Worm (Caenorhabditis elegans): Measurements from ENCODE around the gene C15H11.11.
A peak's percentile ranks its signal among the peaks of the same experiment; 100 is the strongest.

C15H11.11 gene

DNA sequence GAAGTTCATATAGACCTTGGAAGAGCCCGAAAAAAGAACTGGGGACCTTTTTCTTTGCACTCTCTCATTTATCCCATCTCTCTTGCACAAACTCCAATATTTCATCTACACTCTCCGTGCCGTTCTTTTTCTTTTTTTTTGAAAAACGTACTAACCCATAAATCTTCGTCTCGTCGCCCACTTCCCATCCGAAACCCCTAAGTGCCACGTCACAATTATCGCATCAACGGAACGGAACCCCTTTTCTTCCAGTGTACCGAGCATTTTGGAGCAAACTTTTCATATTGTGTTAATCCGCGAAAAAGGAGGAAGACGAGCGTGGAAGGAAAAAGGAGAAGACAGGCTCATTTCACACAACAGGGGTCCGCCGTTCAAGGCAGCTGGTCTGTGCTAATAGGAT lies 45.9 kb upstream of the C15H11.11 start:
- no peak for TF ChIP-seq blmp-1 (tag; optimal IDR thresholded peaks at IDR 0.05; ENCODE audit: insufficient read depth)
- no peak for TF ChIP-seq unc-55 (GFP tag; optimal IDR thresholded peaks at IDR 0.05)
- TF ChIP-seq mab-5 (tag; optimal IDR thresholded peaks at IDR 0.05), result peak; percentile 45
- no peak for TF ChIP-seq alr-1 (tag; optimal IDR thresholded peaks at IDR 0.05)
- TF ChIP-seq C34F6.9 (tag; optimal IDR thresholded peaks at IDR 0.05), result no peak
- TF ChIP-seq crh-2 (tag; optimal IDR thresholded peaks at IDR 0.05), result peak; percentile 63
- TF ChIP-seq zag-1 (tag; optimal IDR thresholded peaks at IDR 0.05), result peak; percentile 4

DNA sequence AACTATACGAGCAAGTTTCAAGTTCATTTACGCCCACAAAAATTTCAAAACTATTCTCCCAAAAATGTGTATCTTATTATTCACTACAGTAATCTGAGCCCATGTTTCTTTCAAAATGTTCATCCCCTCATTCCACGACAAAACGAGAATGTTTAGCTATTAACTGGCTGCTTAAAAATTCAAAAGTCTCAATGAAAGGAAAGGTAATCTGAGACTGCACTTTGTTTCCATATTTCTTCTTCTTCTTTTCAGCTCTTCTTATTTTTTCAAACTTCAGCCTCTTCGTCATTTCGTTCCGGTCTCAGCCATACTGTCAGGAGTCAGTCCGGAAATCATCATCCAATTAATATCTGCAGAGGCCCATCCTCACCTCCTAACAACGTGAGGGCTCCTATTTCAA lies 42.5 kb upstream of the C15H11.11 start, which contains the start of gene unc-39:
TSS of gene unc-39 (plus strand) at position 301 of the 400 bp plus-strand sequence.
- TF ChIP-seq zag-1 (tag; optimal IDR thresholded peaks at IDR 0.05) (no peak), nhr-10 (tag; optimal IDR thresholded peaks at IDR 0.05) (no peak), crh-2 (tag; optimal IDR thresholded peaks at IDR 0.05) (no peak), ceh-82 (tag; optimal IDR thresholded peaks at IDR 0.05) (no peak), nhr-129 (tag; optimal IDR thresholded peaks at IDR 0.05) (no peak), gmeb-1 (tag; optimal IDR thresholded peaks at IDR 0.05) (no peak), nhr-237 (tag; optimal IDR thresholded peaks at IDR 0.05) (no peak)

DNA sequence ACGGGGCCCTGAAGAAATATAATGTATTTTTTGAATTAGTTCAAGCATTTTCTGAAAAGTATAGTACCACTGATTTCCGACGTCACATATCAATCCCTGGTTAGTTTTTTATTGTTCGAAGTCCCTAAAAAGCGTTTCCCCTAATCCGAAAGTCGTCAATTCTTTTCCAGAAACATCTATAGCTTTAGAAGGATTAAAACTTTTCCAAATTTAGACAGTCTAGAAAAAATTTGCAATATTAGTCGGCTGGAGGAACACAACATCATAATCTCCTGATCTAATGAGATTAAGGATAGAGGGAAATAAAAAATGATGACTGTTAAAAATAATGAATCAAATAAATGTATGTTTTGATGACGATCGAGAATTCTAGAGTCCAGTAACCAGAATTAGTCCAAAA lies 37.2 kb upstream of the C15H11.11 start:
- TF ChIP-seq gmeb-1 (tag; optimal IDR thresholded peaks at IDR 0.05) (no peak), unc-62 (GFP tag; optimal IDR thresholded peaks at IDR 0.05) (no peak), crh-2 (tag; optimal IDR thresholded peaks at IDR 0.05) (no peak), dmd-4 (tag; optimal IDR thresholded peaks at IDR 0.05) (no peak), aly-2 (tag; optimal IDR thresholded peaks at IDR 0.05) (no peak), skn-1 (tag; optimal IDR thresholded peaks at IDR 0.05) (no peak), F13H6.1 (tag; optimal IDR thresholded peaks at IDR 0.05) (no peak), nhr-25 (tag; optimal IDR thresholded peaks at IDR 0.05) (no peak), lin-11 (tag; optimal IDR thresholded peaks at IDR 0.05) (no peak), sem-4 (tag; optimal IDR thresholded peaks at IDR 0.05) (no peak), nhr-129 (tag; optimal IDR thresholded peaks at IDR 0.05) (no peak), unc-39 (tag; optimal IDR thresholded peaks at IDR 0.05) (no peak), ztf-11 (tag; optimal IDR thresholded peaks at IDR 0.05) (no peak), sma-3 (GFP tag; optimal IDR thresholded peaks at IDR 0.05) (no peak), zag-1 (tag; optimal IDR thresholded peaks at IDR 0.05) (no peak), ceh-16 (tag; optimal IDR thresholded peaks at IDR 0.05) (no peak)

DNA sequence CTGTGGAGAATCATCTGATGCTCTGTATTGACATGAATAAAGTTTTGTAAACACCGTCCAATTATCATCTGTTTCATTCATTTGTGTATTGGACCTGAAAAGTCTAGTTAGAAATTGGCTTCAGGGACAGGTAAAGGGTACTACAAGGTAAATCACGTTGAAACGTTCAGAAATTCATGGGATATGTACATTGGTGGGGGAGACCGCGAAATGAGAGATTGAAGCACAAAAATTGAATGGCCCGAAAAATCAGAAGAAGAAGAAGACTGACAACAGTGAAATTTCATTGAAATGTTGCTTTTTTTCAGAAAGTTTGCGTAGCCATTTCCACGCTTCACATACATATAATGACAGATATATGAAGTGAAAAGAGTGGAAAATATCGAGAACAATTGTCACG lies 36.3 kb upstream of the C15H11.11 start, which contains the start of gene npr-43:
TSS of gene npr-43 (minus strand) at position 101 of the 400 bp plus-strand sequence.
- TF ChIP-seq elt-1 (tag; optimal IDR thresholded peaks at IDR 0.05) (no peak), lin-11 (tag; optimal IDR thresholded peaks at IDR 0.05) (no peak), sma-3 (GFP tag; optimal IDR thresholded peaks at IDR 0.05) (no peak), ceh-16 (tag; optimal IDR thresholded peaks at IDR 0.05) (no peak), lin-39 (tag; optimal IDR thresholded peaks at IDR 0.05) (no peak), ztf-1 (GFP tag; conservative IDR thresholded peaks at IDR 0.05) (no peak), lin-13 (GFP tag; optimal IDR thresholded peaks at IDR 0.05) (no peak), ztf-4 (tag; optimal IDR thresholded peaks at IDR 0.05) (no peak), nhr-11 (tag; optimal IDR thresholded peaks at IDR 0.05) (no peak), mdl-1 (tag; optimal IDR thresholded peaks at IDR 0.05) (no peak), nhr-6 (tag; optimal IDR thresholded peaks at IDR 0.05) (no peak), egl-27 (tag; optimal IDR thresholded peaks at IDR 0.05) (no peak), skn-1 (tag; optimal IDR thresholded peaks at IDR 0.05) (no peak), dmd-4 (tag; optimal IDR thresholded peaks at IDR 0.05) (no peak), nhr-12 (tag; optimal IDR thresholded peaks at IDR 0.05) (no peak), zag-1 (tag; optimal IDR thresholded peaks at IDR 0.05) (no peak)

DNA sequence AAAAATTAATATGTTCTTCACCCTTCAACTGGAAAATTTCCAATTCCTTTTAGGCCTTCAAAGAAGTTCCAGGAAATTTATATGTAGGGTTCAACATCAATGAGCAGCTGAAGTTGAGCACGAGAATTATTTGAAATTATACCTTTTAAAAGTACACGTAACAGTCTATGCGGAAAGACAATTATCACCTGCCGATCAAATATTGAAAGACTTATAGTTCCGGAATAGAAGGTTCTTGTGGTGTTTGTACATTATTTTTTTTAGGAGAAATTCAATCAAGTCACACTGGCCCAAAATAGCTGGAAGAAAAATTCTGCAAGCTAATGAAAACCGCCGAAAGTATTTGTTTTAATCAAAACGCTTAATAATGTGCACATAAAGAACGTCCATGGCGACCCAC lies 35.1 kb upstream of the C15H11.11 start:
- TF ChIP-seq mab-5 (tag; optimal IDR thresholded peaks at IDR 0.05), result no peak
- TF ChIP-seq ZK546.5 (tag; optimal IDR thresholded peaks at IDR 0.05), result no peak
- TF ChIP-seq Y55F3AM.14 (GFP tag; optimal IDR thresholded peaks at IDR 0.05), result no peak
- no peak for TF ChIP-seq zag-1 (tag; optimal IDR thresholded peaks at IDR 0.05)
- TF ChIP-seq fos-1 (tag; optimal IDR thresholded peaks at IDR 0.05), result no peak
- no peak for TF ChIP-seq sma-3 (GFP tag; optimal IDR thresholded peaks at IDR 0.05)
- TF ChIP-seq R02D3.7 (tag; optimal IDR thresholded peaks at IDR 0.05), result no peak
- TF ChIP-seq ama-1 (optimal IDR thresholded peaks at IDR 0.05), result no peak
- no peak for TF ChIP-seq nhr-23 (tag; optimal IDR thresholded peaks at IDR 0.05)
- no peak for TF ChIP-seq skn-1 (tag; optimal IDR thresholded peaks at IDR 0.05)
- no peak for TF ChIP-seq peb-1 (tag; optimal IDR thresholded peaks at IDR 0.05)
- TF ChIP-seq sem-4 (tag; optimal IDR thresholded peaks at IDR 0.05), result no peak
- TF ChIP-seq nhr-6 (tag; optimal IDR thresholded peaks at IDR 0.05), result no peak
- TF ChIP-seq ztf-11 (tag; optimal IDR thresholded peaks at IDR 0.05), result no peak
- no peak for TF ChIP-seq lin-11 (tag; optimal IDR thresholded peaks at IDR 0.05)
- no peak for TF ChIP-seq lin-13 (GFP tag; optimal IDR thresholded peaks at IDR 0.05)
- TF ChIP-seq elt-3 (tag; optimal IDR thresholded peaks at IDR 0.05), result no peak

Data from whole organism, L2 larva.